Worm (Caenorhabditis elegans) whole organism, L2 larva: ENCODE measurements around the gene kin-2.

Source experiments
- C34F6.9 ChIP-seq: fragments of 150-350 bp; optimal IDR thresholded peaks from 2 replicates; lab custom pipeline; 2014; ENCODE audit warnings: missing biosample characterization, missing genetic modification characterization
- F13H6.1 ChIP-seq: sonication (generic microtip); optimal IDR thresholded peaks from 2 replicates; lab custom pipeline; 2016; ENCODE audit warnings: missing genetic modification characterization, missing compliant biosample characterization
- R02D3.7 ChIP-seq: fragments of 150-350 bp; optimal IDR thresholded peaks from 2 replicates; lab custom pipeline; 2014; ENCODE audit warnings: missing biosample characterization, missing genetic modification characterization
- Y55F3AM.14 ChIP-seq: fragments of 200-800 bp; sonication (Bioruptor generic); optimal IDR thresholded peaks from 2 replicates; lab custom pipeline; 2018; ENCODE audit warnings: mild to moderate bottlenecking, missing genetic modification characterization, missing compliant biosample characterization
- ZK546.5 ChIP-seq: sonication (generic microtip); optimal IDR thresholded peaks from 2 replicates; lab custom pipeline; 2017; ENCODE audit warnings: missing biosample characterization, missing genetic modification characterization
- alr-1 ChIP-seq: fragments of 150-350 bp; optimal IDR thresholded peaks from 2 replicates; lab custom pipeline; 2014; ENCODE audit warnings: missing biosample characterization, missing genetic modification characterization
- aly-2 ChIP-seq: fragments of 150-350 bp; optimal IDR thresholded peaks from 2 replicates; lab custom pipeline; 2014; ENCODE audit warnings: missing biosample characterization, missing genetic modification characterization
- ama-1 ChIP-seq: fragments of 150-350 bp; optimal IDR thresholded peaks from 2 replicates; lab custom pipeline; 2018; ENCODE audit warnings: inconsistent platforms
- blmp-1 ChIP-seq: sonication (generic microtip); optimal IDR thresholded peaks from 2 replicates; lab custom pipeline; 2017; ENCODE audit warnings: missing genetic modification characterization, mild to moderate bottlenecking, missing compliant biosample characterization, antibody characterized with exemption, moderate library complexity; ENCODE audit not compliant: insufficient read depth
- ceh-16 ChIP-seq: fragments of 150-350 bp; optimal IDR thresholded peaks from 2 replicates; lab custom pipeline; 2014; ENCODE audit warnings: missing biosample characterization, missing genetic modification characterization
- ceh-82 ChIP-seq: fragments of 150-350 bp; optimal IDR thresholded peaks from 2 replicates; lab custom pipeline; 2014; ENCODE audit warnings: missing biosample characterization, missing genetic modification characterization
- crh-2 ChIP-seq: sonication (generic microtip); optimal IDR thresholded peaks from 2 replicates; lab custom pipeline; 2017; ENCODE audit warnings: missing biosample characterization, missing genetic modification characterization
- dmd-4 ChIP-seq: sonication (generic microtip); optimal IDR thresholded peaks from 2 replicates; lab custom pipeline; 2017; ENCODE audit warnings: missing biosample characterization, missing genetic modification characterization
- egl-27 ChIP-seq: sonication (generic microtip); optimal IDR thresholded peaks from 3 replicates; lab custom pipeline; 2017; ENCODE audit warnings: missing biosample characterization, missing genetic modification reagents, missing genetic modification characterization
- fos-1 ChIP-seq: fragments of 150-350 bp; optimal IDR thresholded peaks from 2 replicates; lab custom pipeline; 2014; ENCODE audit warnings: missing biosample characterization, missing genetic modification characterization
- gmeb-1 ChIP-seq: fragments of 150-350 bp; optimal IDR thresholded peaks from 2 replicates; lab custom pipeline; 2014; ENCODE audit warnings: missing biosample characterization, missing genetic modification characterization
- lin-11 ChIP-seq: fragments of 150-350 bp; sonication (generic microtip); optimal IDR thresholded peaks from 2 replicates; lab custom pipeline; 2014; ENCODE audit warnings: missing biosample characterization, missing genetic modification characterization, inconsistent platforms, mixed read lengths
- lin-13 ChIP-seq: fragments of 150-350 bp; optimal IDR thresholded peaks from 2 replicates; lab custom pipeline; 2014; ENCODE audit warnings: missing biosample characterization, missing genetic modification reagents, missing genetic modification characterization
- lin-39 ChIP-seq: fragments of 150-350 bp; optimal IDR thresholded peaks from 2 replicates; lab custom pipeline; 2014; ENCODE audit warnings: missing biosample characterization, missing genetic modification reagents, missing genetic modification characterization
- lsy-2 ChIP-seq, 2 experiments: fragments of 150-350 bp in 1 of 2; sonication (generic microtip) in 1 of 2; optimal IDR thresholded peaks; 2 replicates each; lab custom pipeline; 2014 to 2017; ENCODE audit warnings: missing biosample characterization in 2 of 2, missing genetic modification characterization in 2 of 2
- mab-5 ChIP-seq: fragments of 150-350 bp; optimal IDR thresholded peaks from 2 replicates; lab custom pipeline; 2014; ENCODE audit warnings: missing biosample characterization, missing genetic modification characterization
- mbf-1 ChIP-seq: sonication (generic microtip); optimal IDR thresholded peaks from 2 replicates; lab custom pipeline; 2017; ENCODE audit warnings: missing biosample characterization, missing genetic modification characterization
- nhr-10 ChIP-seq: sonication (generic microtip); optimal IDR thresholded peaks from 2 replicates; lab custom pipeline; 2017; ENCODE audit warnings: missing biosample characterization, missing genetic modification characterization
- nhr-11 ChIP-seq: fragments of 150-350 bp; optimal IDR thresholded peaks from 2 replicates; lab custom pipeline; 2014; ENCODE audit warnings: missing biosample characterization, missing genetic modification characterization
- nhr-129 ChIP-seq: fragments of 150-350 bp; optimal IDR thresholded peaks from 2 replicates; lab custom pipeline; 2014; ENCODE audit warnings: missing biosample characterization, missing genetic modification characterization
- nhr-21 ChIP-seq: fragments of 150-350 bp; optimal IDR thresholded peaks from 2 replicates; lab custom pipeline; 2014; ENCODE audit warnings: missing biosample characterization, missing genetic modification characterization
- nhr-23 ChIP-seq: fragments of 150-350 bp; optimal IDR thresholded peaks from 2 replicates; lab custom pipeline; 2014; ENCODE audit warnings: missing biosample characterization, missing genetic modification reagents, missing genetic modification characterization
- nhr-237 ChIP-seq: fragments of 150-350 bp; optimal IDR thresholded peaks from 2 replicates; lab custom pipeline; 2014; ENCODE audit warnings: missing biosample characterization, missing genetic modification characterization
- nhr-6 ChIP-seq: fragments of 150-350 bp; optimal IDR thresholded peaks from 2 replicates; lab custom pipeline; 2014; ENCODE audit warnings: missing biosample characterization, missing genetic modification characterization
- nhr-77 ChIP-seq: fragments of 150-350 bp; optimal IDR thresholded peaks from 2 replicates; lab custom pipeline; 2014; ENCODE audit warnings: missing biosample characterization, missing genetic modification characterization
- peb-1 ChIP-seq: fragments of 150-350 bp; optimal IDR thresholded peaks from 2 replicates; lab custom pipeline; 2014; ENCODE audit warnings: missing biosample characterization, missing genetic modification characterization
- sem-4 ChIP-seq: fragments of 150-350 bp; optimal IDR thresholded peaks from 2 replicates; lab custom pipeline; 2014; ENCODE audit warnings: missing biosample characterization, missing genetic modification reagents, missing genetic modification characterization
- sma-3 ChIP-seq: sonication (generic microtip); optimal IDR thresholded peaks from 2 replicates; lab custom pipeline; 2016; ENCODE audit warnings: missing genetic modification reagents, missing genetic modification characterization, missing compliant biosample characterization
- sma-9 ChIP-seq, 2 experiments: fragments of 150-350 bp in 1 of 2; sonication (generic microtip) in 1 of 2; optimal IDR thresholded peaks; 2 replicates each; lab custom pipeline; 2014 to 2016; ENCODE audit warnings: missing genetic modification characterization in 2 of 2, mild to moderate bottlenecking in 1 of 2, missing biosample characterization in 1 of 2, missing compliant biosample characterization in 1 of 2, missing genetic modification reagents in 1 of 2, moderate library complexity in 1 of 2
- snpc-4 ChIP-seq: fragments of 150-350 bp; optimal IDR thresholded peaks from 2 replicates; lab custom pipeline; 2014; ENCODE audit warnings: missing biosample characterization, missing genetic modification characterization
- unc-39 ChIP-seq: fragments of 150-350 bp; optimal IDR thresholded peaks from 2 replicates; lab custom pipeline; 2014; ENCODE audit warnings: missing biosample characterization, missing genetic modification characterization
- unc-55 ChIP-seq: fragments of 150-350 bp; sonication (generic microtip); optimal IDR thresholded peaks from 3 replicates; lab custom pipeline; 2014; ENCODE audit warnings: missing biosample characterization, missing genetic modification reagents, missing genetic modification characterization
- unc-62 ChIP-seq: fragments of 150-350 bp; optimal IDR thresholded peaks from 2 replicates; lab custom pipeline; 2014; ENCODE audit warnings: missing biosample characterization, missing genetic modification reagents, missing genetic modification characterization
- zag-1 ChIP-seq: fragments of 150-350 bp; optimal IDR thresholded peaks from 2 replicates; lab custom pipeline; 2014; ENCODE audit warnings: missing biosample characterization, missing genetic modification characterization
- ztf-1 ChIP-seq: fragments of 200-800 bp; sonication (Bioruptor generic); conservative IDR thresholded peaks from 2 replicates; pipeline ENCODE4 v1.3.6; 2022; ENCODE audit warnings: missing genetic modification characterization, missing compliant biosample characterization
- ztf-11 ChIP-seq: sonication (generic microtip); optimal IDR thresholded peaks from 2 replicates; lab custom pipeline; 2017; ENCODE audit warnings: missing biosample characterization, missing genetic modification characterization
- ztf-4 ChIP-seq: fragments of 150-350 bp; optimal IDR thresholded peaks from 2 replicates; lab custom pipeline; 2014; ENCODE audit warnings: missing biosample characterization, missing genetic modification characterization

kin-2 gene

ce11 chrX:5984581-5985039 lies 7.0 kb upstream of the kin-2 start, which contains the start of gene klp-13 (continued):
- TF ChIP-seq nhr-10 (no peak), F13H6.1 (peak; percentile 89), ztf-4 (peak; percentile 76), lin-39 (no peak), gmeb-1 (tag; lab: Kevin White, UChicago) (peak; percentile 88), nhr-237 (tag; lab: Kevin White, UChicago) (no peak), unc-62 (no peak), lsy-2 (tag; optimal IDR thresholded peaks at IDR 0.05; lab: Kevin White, UChicago) (peak; percentile 45 to 89), unc-39 (tag; lab: Kevin White, UChicago) (no peak), dmd-4 (tag; lab: Kevin White, UChicago) (no peak), alr-1 (tag; lab: Kevin White, UChicago) (no peak), lin-13 (GFP tag; lab: Kevin White, UChicago) (peak; percentile 95), egl-27 (tag; lab: Kevin White, UChicago) (peak; percentile 76), fos-1 (tag; lab: Kevin White, UChicago) (peak; percentile 80), mab-5 (tag; lab: Kevin White, UChicago) (peak; percentile 38), ztf-11 (tag; lab: Kevin White, UChicago) (no peak), ceh-16 (tag; lab: Kevin White, UChicago) (no peak), ama-1 (lab: Kevin White, UChicago) (no peak), crh-2 (peak; percentile 91), nhr-129 (tag; lab: Kevin White, UChicago) (peak; percentile 92)

DNA sequence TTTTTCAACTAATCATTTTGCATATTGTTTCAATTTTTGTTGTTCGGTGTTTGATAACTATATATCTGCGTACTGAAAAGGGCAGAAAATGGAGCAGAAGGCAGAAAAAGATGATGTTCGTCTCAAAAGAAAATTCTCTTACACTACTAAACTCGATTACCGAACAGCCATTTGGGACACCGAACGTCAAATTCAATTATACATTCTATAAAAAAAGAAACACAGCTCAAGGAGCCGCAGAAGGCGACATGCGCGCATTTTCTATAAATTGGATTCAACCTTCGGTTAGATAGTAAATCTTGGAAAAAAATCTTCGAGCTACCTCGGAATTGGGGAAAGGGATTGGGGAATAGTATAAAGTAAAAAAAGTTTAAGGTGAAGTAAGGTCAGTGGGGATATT lies 5.6 kb upstream of the kin-2 start:
- TF ChIP-seq sma-9 (GFP tag; optimal IDR thresholded peaks at IDR 0.05; lab: Kevin White, UChicago) (peak; percentile 38), sma-9 (tag; optimal IDR thresholded peaks at IDR 0.05; lab: Kevin White, UChicago) (no peak), nhr-23 (no peak)

- TF ChIP-seq unc-55 (GFP tag; lab: Kevin White, UChicago) (peak; percentile 43), aly-2 (tag; lab: Kevin White, UChicago) (no peak), sma-9 (GFP tag; optimal IDR thresholded peaks at IDR 0.05; lab: Kevin White, UChicago) (peak; percentile 65), sma-9 (tag; optimal IDR thresholded peaks at IDR 0.05; lab: Kevin White, UChicago) (no peak), sem-4 (tag; lab: Kevin White, UChicago) (no peak), snpc-4 (no peak), crh-2 (peak; percentile 6), C34F6.9 (tag; lab: Kevin White, UChicago) (peak; percentile 14), nhr-129 (tag; lab: Kevin White, UChicago) (peak; percentile 15), lsy-2 (tag; optimal IDR thresholded peaks at IDR 0.05; lab: Kevin White, UChicago) (peak in 1 of 2 experiments; percentile 47), fos-1 (tag; lab: Kevin White, UChicago) (no peak), nhr-6 (tag; lab: Kevin White, UChicago) (peak; percentile 36), gmeb-1 (tag; lab: Kevin White, UChicago) (no peak), unc-39 (tag; lab: Kevin White, UChicago) (no peak), sma-3 (GFP tag; lab: Kevin White, UChicago) (no peak), nhr-23 (no peak), mab-5 (tag; lab: Kevin White, UChicago) (no peak), Y55F3AM.14 (GFP tag; lab: Kevin White, UChicago) (peak; percentile 84), zag-1 (peak; percentile 35)
Measured at ce11 chrX:5982799-5983198, 5.1 kb upstream of the kin-2 start.

ce11 chrX:5981698-5982097 lies 4.0 kb upstream of the kin-2 start:
- TF ChIP-seq crh-2 (peak; percentile 22), lsy-2 (tag; optimal IDR thresholded peaks at IDR 0.05; lab: Kevin White, UChicago) (peak in 1 of 2 experiments; percentile 10), R02D3.7 (no peak), sem-4 (tag; lab: Kevin White, UChicago) (no peak), egl-27 (tag; lab: Kevin White, UChicago) (no peak), mbf-1 (tag; lab: Kevin White, UChicago) (no peak), unc-62 (no peak), sma-3 (GFP tag; lab: Kevin White, UChicago) (no peak), C34F6.9 (tag; lab: Kevin White, UChicago) (peak; percentile 40), unc-39 (tag; lab: Kevin White, UChicago) (no peak), ztf-1 (no peak), snpc-4 (no peak), nhr-23 (no peak), ztf-11 (tag; lab: Kevin White, UChicago) (no peak), peb-1 (tag; lab: Kevin White, UChicago) (no peak), nhr-11 (tag; lab: Kevin White, UChicago) (no peak), nhr-77 (tag; lab: Kevin White, UChicago) (no peak), mab-5 (tag; lab: Kevin White, UChicago) (no peak), nhr-10 (no peak), unc-55 (GFP tag; lab: Kevin White, UChicago) (peak; percentile 49), aly-2 (tag; lab: Kevin White, UChicago) (no peak), gmeb-1 (tag; lab: Kevin White, UChicago) (no peak), ZK546.5 (tag; lab: Kevin White, UChicago) (no peak), alr-1 (tag; lab: Kevin White, UChicago) (no peak), nhr-21 (tag; lab: Kevin White, UChicago) (no peak), ceh-82 (tag; lab: Kevin White, UChicago) (no peak), lin-11 (tag; lab: Kevin White, UChicago) (no peak), blmp-1 (tag; lab: Kevin White, UChicago) (no peak), ztf-4 (no peak)
